Worm (Caenorhabditis elegans): ENCODE data around the gene T23B12.5.

The T23B12.5 gene

ce11 chrV:8400808-8401207 is 47.0 kb downstream of the T23B12.5 start:
- TF ChIP-seq scrt-1 (GFP tag; IDR thresholded peaks at IDR 0.05) = no peak
- no peak for TF ChIP-seq sea-1 (GFP tag; conservative IDR thresholded peaks at IDR 0.05)
- no peak for TF ChIP-seq tbx-11 (GFP tag; IDR thresholded peaks at IDR 0.05)
- TF ChIP-seq flt-1 (GFP tag; IDR thresholded peaks at IDR 0.05) = no peak
- TF ChIP-seq tbx-37 (GFP tag; conservative IDR thresholded peaks at IDR 0.05) = no peak

All from whole organism, early embryonic.